Fruit fly (Drosophila melanogaster) whole organism, embryonic: ENCODE data around the gene alpha-Spec.
A peak's percentile ranks its signal among the peaks of the same experiment; 100 is the strongest.

ENCODE experiments used
- Awh ChIP-seq: fragments of 200-800 bp; sonication (Bioruptor generic); IDR thresholded peaks from 2 replicates; pipeline ENCODE4, ENCODE4 v1.3.6; 2022; ENCODE audit warnings: missing biosample characterization, missing genetic modification characterization
- CG10321 ChIP-seq: fragments of 200-800 bp; sonication (Bioruptor generic); IDR thresholded peaks from 2 replicates; pipeline ENCODE4 v1.3.6; 2022; ENCODE audit warnings: missing biosample characterization, missing genetic modification characterization
- CG10959 ChIP-seq: fragments of 200-800 bp; sonication (Bioruptor generic); IDR thresholded peaks from 2 replicates; pipeline ENCODE4 v1.3.6; 2022; ENCODE audit warnings: missing biosample characterization, missing genetic modification characterization
- CG16813 ChIP-seq: fragments of 200-800 bp; sonication (Bioruptor generic); IDR thresholded peaks from 3 replicates; pipeline ENCODE4 v1.3.6; 2022; ENCODE audit warnings: missing biosample characterization, missing genetic modification characterization; ENCODE audit not compliant: partially characterized antibody
- CG17328 ChIP-seq: fragments of 200-800 bp; sonication (Bioruptor generic); IDR thresholded peaks from 2 replicates; pipeline ENCODE4 v1.3.6; 2022; ENCODE audit warnings: missing biosample characterization, missing genetic modification characterization
- CG17612 ChIP-seq: fragments of 200-800 bp; sonication (Bioruptor generic); IDR thresholded peaks from 2 replicates; pipeline ENCODE4 v1.3.6; 2022; ENCODE audit warnings: missing biosample characterization, missing genetic modification characterization
- CG2199 ChIP-seq: fragments of 200-800 bp; sonication (Bioruptor generic); IDR thresholded peaks from 3 replicates; pipeline ENCODE4 v1.3.6; 2022; ENCODE audit warnings: missing biosample characterization, missing genetic modification characterization
- CG2712 ChIP-seq: fragments of 200-800 bp; optimal IDR thresholded peaks from 3 replicates; lab custom pipeline; 2019; ENCODE audit warnings: missing biosample characterization, mild to moderate bottlenecking, missing genetic modification characterization, moderate library complexity
- CG2875 ChIP-seq: fragments of 200-800 bp; sonication (Bioruptor generic); optimal IDR thresholded peaks from 2 replicates; lab custom pipeline; 2017; ENCODE audit warnings: missing biosample characterization, mild to moderate bottlenecking, missing genetic modification characterization, missing genetic modification reagents
- CG34224 ChIP-seq: fragments of 200-800 bp; sonication (Bioruptor generic); IDR thresholded peaks from 3 replicates; pipeline ENCODE4 v1.3.6; 2022; ENCODE audit warnings: missing biosample characterization, missing genetic modification characterization; ENCODE audit not compliant: partially characterized antibody
- CG6791 ChIP-seq: fragments of 200-800 bp; sonication (Bioruptor generic); IDR thresholded peaks from 3 replicates; pipeline ENCODE4 v1.3.6; 2022; ENCODE audit warnings: missing biosample characterization, missing genetic modification characterization; ENCODE audit not compliant: partially characterized antibody
- CG7271 ChIP-seq: fragments of 200-800 bp; sonication (Bioruptor generic); optimal IDR thresholded peaks from 2 replicates; lab custom pipeline; 2018; ENCODE audit warnings: missing biosample characterization, mild to moderate bottlenecking, missing genetic modification characterization, moderate library complexity
- CG7357 ChIP-seq: fragments of 200-800 bp; sonication (Bioruptor generic); IDR thresholded peaks from 3 replicates; pipeline ENCODE4 v1.3.6; 2022; ENCODE audit warnings: missing biosample characterization, missing genetic modification characterization
- Dll ChIP-seq: fragments of 200-800 bp; sonication (Bioruptor generic); IDR thresholded peaks from 4 replicates; pipeline ENCODE4 v1.3.6; 2022; ENCODE audit warnings: missing biosample characterization, missing genetic modification characterization; ENCODE audit not compliant: partially characterized antibody
- Dp ChIP-seq: fragments of 200-800 bp; sonication (Bioruptor generic); optimal IDR thresholded peaks from 2 replicates; lab custom pipeline; 2018; ENCODE audit warnings: missing biosample characterization, mild to moderate bottlenecking, missing genetic modification characterization, moderate library complexity
- Dref ChIP-seq: fragments of 200-800 bp; sonication (Bioruptor generic); IDR thresholded peaks from 2 replicates; pipeline ENCODE4 v1.3.6; 2022; ENCODE audit warnings: missing biosample characterization, missing genetic modification characterization
- Eip74EF ChIP-seq, 2 experiments: fragments of 200-800 bp in 1 of 2; fragments of >200 bp in 1 of 2; sonication (Bioruptor generic) in 1 of 2; optimal IDR thresholded peaks; 2 replicates each; lab custom pipeline; 2017 to 2019; ENCODE audit warnings: missing biosample characterization in 2 of 2, missing genetic modification characterization in 2 of 2, mild to moderate bottlenecking in 1 of 2, moderate library complexity in 1 of 2
- HHEX ChIP-seq: fragments of 200-800 bp; sonication (Bioruptor generic); optimal IDR thresholded peaks from 3 replicates; lab custom pipeline; 2017; ENCODE audit warnings: missing biosample characterization, mild to moderate bottlenecking, missing genetic modification characterization, missing genetic modification reagents
- HLH4C ChIP-seq: fragments of 200-800 bp; sonication (Bioruptor generic); IDR thresholded peaks from 3 replicates; pipeline ENCODE4 v1.3.6; 2022; ENCODE audit warnings: missing biosample characterization, missing genetic modification characterization; ENCODE audit not compliant: partially characterized antibody
- Hr78 ChIP-seq, 2 experiments: fragments of 200-800 bp in 1 of 2; fragments of >200 bp in 1 of 2; sonication (Bioruptor generic) in 1 of 2; optimal IDR thresholded peaks; 2 replicates each; lab custom pipeline; 2017 to 2019; ENCODE audit warnings: missing biosample characterization in 2 of 2, missing genetic modification characterization in 2 of 2, mild to moderate bottlenecking in 1 of 2, moderate library complexity in 1 of 2
- Hsf ChIP-seq: fragments of 200-800 bp; sonication (Bioruptor generic); optimal IDR thresholded peaks from 3 replicates; lab custom pipeline; 2016; ENCODE audit warnings: missing biosample characterization, missing genetic modification characterization
- MESR4 ChIP-seq: fragments of 200-800 bp; sonication (Bioruptor generic); optimal IDR thresholded peaks from 2 replicates; lab custom pipeline; 2018; ENCODE audit warnings: missing biosample characterization, mild to moderate bottlenecking, missing genetic modification characterization, moderate library complexity
- Med ChIP-seq: fragments of 200-800 bp; sonication (Bioruptor generic); peaks from one replicate; lab custom pipeline; 2016; ENCODE audit warnings: missing biosample characterization, missing genetic modification characterization, mild to moderate bottlenecking, inconsistent platforms, moderate library complexity
- Nf-YB ChIP-seq: fragments of 200-800 bp; sonication (Bioruptor generic); optimal IDR thresholded peaks from 3 replicates; lab custom pipeline; 2019; ENCODE audit warnings: missing biosample characterization, mild to moderate bottlenecking, missing genetic modification characterization, moderate library complexity
- Optix ChIP-seq: fragments of 200-800 bp; sonication (Bioruptor generic); IDR thresholded peaks from 3 replicates; pipeline ENCODE4 v1.3.6; 2022; ENCODE audit warnings: missing biosample characterization, missing genetic modification characterization
- Scr ChIP-seq: fragments of 200-800 bp; sonication (Bioruptor generic); IDR thresholded peaks from 2 replicates; pipeline ENCODE4 v1.3.6; 2022; ENCODE audit warnings: missing biosample characterization, missing genetic modification characterization; ENCODE audit not compliant: partially characterized antibody
- Tbp ChIP-seq: fragments of >200 bp; optimal IDR thresholded peaks from 2 replicates; lab custom pipeline; 2018; ENCODE audit warnings: missing biosample characterization, missing genetic modification characterization
- Trl ChIP-seq, 3 experiments: fragments of >200 bp in 2 of 3; fragments of 200-800 bp in 1 of 3; sonication (Bioruptor generic) in 1 of 3; optimal IDR thresholded peaks; 2 replicates in 1 of 3; 3 replicates in 2 of 3; lab custom pipeline; 2016 to 2017; ENCODE audit warnings: missing biosample characterization in 1 of 3, missing genetic modification characterization in 1 of 3
- ac ChIP-seq: fragments of 200-800 bp; sonication (Bioruptor generic); optimal IDR thresholded peaks from 3 replicates; lab custom pipeline; 2017; ENCODE audit warnings: missing biosample characterization, mild to moderate bottlenecking, missing genetic modification characterization
- amos ChIP-seq: fragments of 200-800 bp; sonication (Bioruptor generic); IDR thresholded peaks from 2 replicates; pipeline ENCODE4 v1.3.6; 2022; ENCODE audit warnings: missing biosample characterization, missing genetic modification characterization; ENCODE audit not compliant: partially characterized antibody
- bbx ChIP-seq: fragments of 200-800 bp; sonication (Bioruptor generic); IDR thresholded peaks from 2 replicates; pipeline ENCODE4 v1.3.6; 2022; ENCODE audit warnings: missing biosample characterization, missing genetic modification characterization; ENCODE audit not compliant: partially characterized antibody
- ci ChIP-seq: fragments of 200-800 bp; sonication (Bioruptor generic); IDR thresholded peaks from 3 replicates; pipeline ENCODE4 v1.3.6; 2022; ENCODE audit warnings: missing biosample characterization, missing genetic modification characterization
- crc ChIP-seq: fragments of 200-800 bp; sonication (Bioruptor generic); optimal IDR thresholded peaks from 2 replicates; lab custom pipeline; 2016; ENCODE audit warnings: missing biosample characterization, missing genetic modification characterization
- cwo ChIP-seq: fragments of 200-800 bp; sonication (Bioruptor generic); optimal IDR thresholded peaks from 3 replicates; lab custom pipeline; 2017; ENCODE audit warnings: missing biosample characterization, missing genetic modification characterization, mild to moderate bottlenecking, moderate library complexity, missing genetic modification reagents
- en ChIP-seq: fragments of 200-800 bp; sonication (Bioruptor generic); optimal IDR thresholded peaks from 2 replicates; lab custom pipeline; 2016; ENCODE audit warnings: missing biosample characterization, missing genetic modification characterization
- fd96Cb ChIP-seq: fragments of 200-800 bp; sonication (Bioruptor generic); optimal IDR thresholded peaks from 2 replicates; lab custom pipeline; 2018; ENCODE audit warnings: missing biosample characterization, mild to moderate bottlenecking, missing genetic modification characterization, moderate library complexity
- hbn ChIP-seq: fragments of 200-800 bp; sonication (Bioruptor generic); IDR thresholded peaks from 2 replicates; pipeline ENCODE4 v1.3.6; 2022; ENCODE audit warnings: missing biosample characterization, missing genetic modification characterization; ENCODE audit not compliant: partially characterized antibody
- hkb ChIP-seq, 2 experiments: fragments of 200-800 bp in 1 of 2; fragments of >200 bp in 1 of 2; sonication (Bioruptor generic) in 1 of 2; IDR thresholded peaks in 1 of 2; optimal IDR thresholded peaks in 1 of 2; 2 replicates each; pipeline versions ENCODE4 v1.3.6 to Lab custom; 2017 to 2022; ENCODE audit warnings: missing biosample characterization in 1 of 2, missing genetic modification characterization in 1 of 2
- mirr ChIP-seq: fragments of 200-800 bp; sonication (Bioruptor generic); optimal IDR thresholded peaks from 3 replicates; lab custom pipeline; 2018; ENCODE audit warnings: missing biosample characterization, mild to moderate bottlenecking, missing genetic modification characterization
- sim ChIP-seq: fragments of 200-800 bp; sonication (Bioruptor generic); IDR thresholded peaks from 2 replicates; pipeline ENCODE4 v1.3.6; 2022; ENCODE audit warnings: missing biosample characterization, missing genetic modification characterization
- trem ChIP-seq: fragments of 200-800 bp; optimal IDR thresholded peaks from 3 replicates; lab custom pipeline; 2019; ENCODE audit warnings: missing biosample characterization, mild to moderate bottlenecking, missing genetic modification characterization, moderate library complexity
- trh ChIP-seq: fragments of 200-800 bp; sonication (Bioruptor generic); optimal IDR thresholded peaks from 2 replicates; lab custom pipeline; 2016; ENCODE audit warnings: missing biosample characterization, missing genetic modification characterization
- twi ChIP-seq: fragments of 200-800 bp; optimal IDR thresholded peaks from 2 replicates; lab custom pipeline; 2019; ENCODE audit warnings: missing biosample characterization, mild to moderate bottlenecking, missing genetic modification characterization, moderate library complexity
- usp ChIP-seq: fragments of >200 bp; optimal IDR thresholded peaks from 2 replicates; lab custom pipeline; 2017; ENCODE audit warnings: missing biosample characterization, missing genetic modification characterization
- vnd ChIP-seq: fragments of 200-800 bp; sonication (Bioruptor generic); IDR thresholded peaks from 3 replicates; pipeline ENCODE4 v1.3.6; 2022; ENCODE audit warnings: missing biosample characterization, missing genetic modification characterization; ENCODE audit not compliant: partially characterized antibody
- wdn ChIP-seq: fragments of 200-800 bp; sonication (Bioruptor generic); IDR thresholded peaks from 2 replicates; pipeline ENCODE4 v1.3.6; 2022; ENCODE audit warnings: missing biosample characterization, missing genetic modification characterization
- zen2 ChIP-seq: fragments of 200-800 bp; sonication (Bioruptor generic); IDR thresholded peaks from 3 replicates; pipeline ENCODE4 v1.3.6; 2022; ENCODE audit warnings: missing biosample characterization, missing genetic modification characterization; ENCODE audit not compliant: partially characterized antibody
- zfh1 ChIP-seq: fragments of 200-800 bp; sonication (Bioruptor generic); IDR thresholded peaks from 3 replicates; pipeline ENCODE4 v1.3.6; 2022; ENCODE audit warnings: missing biosample characterization, missing genetic modification characterization

The alpha-Spec gene

dm6 chr3L:1777249-1777648, 17.9 kb downstream of the alpha-Spec start, which contains the start of the genes CG2021 and mRpL46 (continued):
- no peak for TF ChIP-seq zfh1 (GFP tag; lab: Robert Waterston, UW)
- no peak for TF ChIP-seq usp
- no peak for TF ChIP-seq CG7271 (tag; lab: Kevin White, UChicago)
- no peak for TF ChIP-seq wdn (GFP tag; lab: Robert Waterston, UW)
- TF ChIP-seq bbx (GFP tag; lab: Robert Waterston, UW): peak; percentile 44
- TF ChIP-seq Dll (GFP tag; lab: Robert Waterston, UW): peak; percentile 63; the same call in 2 of the 4 replicates
- TF ChIP-seq CG10321 (GFP tag; lab: Robert Waterston, UW): no peak
- no peak for TF ChIP-seq Tbp (GFP tag; lab: Kevin White, UChicago)
- peak; percentile 37 for TF ChIP-seq Scr (GFP tag; lab: Robert Waterston, UW)
- peak; percentile 62 for TF ChIP-seq Dref
- peak; percentile 7 for TF ChIP-seq Dp (GFP tag; lab: Kevin White, UChicago)
- TF ChIP-seq CG2875: no peak
- no peak for TF ChIP-seq hkb (optimal IDR thresholded peaks at IDR 0.05; lab: Kevin White, UChicago)
- no peak for TF ChIP-seq hkb (GFP tag; IDR thresholded peaks at IDR 0.05; lab: Robert Waterston, UW)
- TF ChIP-seq crc: no peak
- TF ChIP-seq zen2: peak; percentile 53; the same call in 1 of the 3 replicates
- TF ChIP-seq vnd: 0 out of 3 replicates have a peak, but pooled peaks have one; percentile 35
- TF ChIP-seq Awh: no peak
- no peak for TF ChIP-seq cwo (GFP tag; lab: Kevin White, UChicago)
- no peak for TF ChIP-seq mirr (GFP tag; lab: Kevin White, UChicago)
- no peak for TF ChIP-seq ci
- TF ChIP-seq Med (GFP tag; lab: Kevin White, UChicago): peak; percentile 59
- peak; percentile 64 for TF ChIP-seq HLH4C (GFP tag; lab: Robert Waterston, UW)
- no peak for TF ChIP-seq CG10959 (GFP tag; lab: Robert Waterston, UW)
- TF ChIP-seq Nf-YB: no peak
- TF ChIP-seq CG17328: no peak
- TF ChIP-seq MESR4: peak; percentile 68
- TF ChIP-seq amos (GFP tag; lab: Robert Waterston, UW): peak; percentile 40; the same call in 1 of the 2 replicates
- TF ChIP-seq CG2199 (GFP tag; lab: Robert Waterston, UW): no peak
- TF ChIP-seq Hsf (GFP tag; lab: Kevin White, UChicago): no peak
- no peak for TF ChIP-seq trh (GFP tag; lab: Kevin White, UChicago)
- TF ChIP-seq CG17612 (GFP tag; lab: Robert Waterston, UW): no peak
- TF ChIP-seq CG34224 (GFP tag; lab: Robert Waterston, UW): peak; percentile 38; the same call in 2 of the 3 replicates
- peak; percentile 28; the same call in 1 of the 2 replicates for TF ChIP-seq hbn (GFP tag; lab: Robert Waterston, UW)
- peak; percentile 36; the same call in 1 of the 3 replicates for TF ChIP-seq CG6791 (GFP tag; lab: Robert Waterston, UW)
- TF ChIP-seq Hr78 (GFP tag; optimal IDR thresholded peaks at IDR 0.05; lab: Kevin White, UChicago): no peak
- no peak for TF ChIP-seq en (GFP tag; lab: Kevin White, UChicago)
- TF ChIP-seq CG2712 (tag; lab: Kevin White, UChicago): no peak
- no peak for TF ChIP-seq CG7357 (GFP tag; lab: Robert Waterston, UW)
- no peak for TF ChIP-seq fd96Cb (tag; lab: Kevin White, UChicago)
- TF ChIP-seq twi (tag; lab: Kevin White, UChicago): no peak
- no peak for TF ChIP-seq HHEX (GFP tag; lab: Kevin White, UChicago)
- TF ChIP-seq ac (GFP tag; lab: Kevin White, UChicago): no peak
- no peak for TF ChIP-seq Optix
- 0 out of 3 replicates have a peak, but pooled peaks have one; percentile 14 for TF ChIP-seq CG16813 (GFP tag; lab: Robert Waterston, UW)
- TF ChIP-seq Trl (optimal IDR thresholded peaks at IDR 0.05; lab: Kevin White, UChicago): no peak
- TF ChIP-seq Trl (GFP tag; optimal IDR thresholded peaks at IDR 0.05; lab: Kevin White, UChicago): no peak
- TF ChIP-seq Eip74EF (GFP tag; optimal IDR thresholded peaks at IDR 0.05; lab: Kevin White, UChicago): no peak
- peak; percentile 5 for TF ChIP-seq trem
- TF ChIP-seq sim: no peak
